Fruit fly (Drosophila melanogaster): ENCODE results near the gene CG9109.

Gene CG9109

dm6 chr2L:6082936-6083627 is 48.9 kb upstream of the CG9109 start (continued):
- TF ChIP-seq CG8290 (GFP tag; optimal IDR thresholded peaks at IDR 0.05) (no peak), CG8290 (tag; optimal IDR thresholded peaks at IDR 0.05) (peak; percentile 5 to 61), dmrt11E (tag; optimal IDR thresholded peaks at IDR 0.05) (no peak), CG10543 (GFP tag; optimal IDR thresholded peaks at IDR 0.05) (peak; percentile 95), salm (tag; optimal IDR thresholded peaks at IDR 0.05) (peak; percentile 11), Nf-YC (tag; optimal IDR thresholded peaks at IDR 0.05) (peak; percentile 57), CG12659 (GFP tag; optimal IDR thresholded peaks at IDR 0.05) (peak; percentile 22), kni (GFP tag; optimal IDR thresholded peaks at IDR 0.05) (peak; percentile 37), cg (GFP tag; optimal IDR thresholded peaks at IDR 0.05) (peak; percentile 60), CG8924 (tag; optimal IDR thresholded peaks at IDR 0.05) (peak; percentile 37), CG3281 (GFP tag; optimal IDR thresholded peaks at IDR 0.05) (peak; percentile 32), B-H2 (GFP tag; optimal IDR thresholded peaks at IDR 0.05) (peak; percentile 3), ssp (GFP tag; IDR thresholded peaks at IDR 0.05) (no peak), jigr1 (GFP tag; IDR thresholded peaks at IDR 0.05) (no peak), Med (GFP tag) (peak; percentile 73), repo (GFP tag; optimal IDR thresholded peaks at IDR 0.05) (no peak), CG7928 (GFP tag; optimal IDR thresholded peaks at IDR 0.05) (no peak), CG8281 (tag; optimal IDR thresholded peaks at IDR 0.05) (no peak), CG13894 (tag; optimal IDR thresholded peaks at IDR 0.05) (peak; percentile 55), gem (tag; optimal IDR thresholded peaks at IDR 0.05) (peak; percentile 19), Eip74EF (GFP tag; optimal IDR thresholded peaks at IDR 0.05) (peak in 1 of 2 experiments; percentile 88), pum (GFP tag; optimal IDR thresholded peaks at IDR 0.05) (no peak), CG7372 (GFP tag; IDR thresholded peaks at IDR 0.05) (0 out of 2 replicates have a peak, but pooled peaks have one; percentile 51), CG12769 (tag; optimal IDR thresholded peaks at IDR 0.05) (peak; percentile 70), hb (GFP tag; IDR thresholded peaks at IDR 0.05; ENCODE audit: partially characterized antibody) (no peak), NC2β (GFP tag; optimal IDR thresholded peaks at IDR 0.05) (peak; percentile 2), vnd (GFP tag; IDR thresholded peaks at IDR 0.05; ENCODE audit: partially characterized antibody) (0 out of 3 replicates have a peak, but pooled peaks have one; percentile 21), gsb-n (tag; optimal IDR thresholded peaks at IDR 0.05) (peak; percentile 1), bigmax (GFP tag; optimal IDR thresholded peaks at IDR 0.05) (no peak), CG1603 (tag; optimal IDR thresholded peaks at IDR 0.05) (peak; percentile 19), CG12071 (GFP tag; optimal IDR thresholded peaks at IDR 0.05) (peak; percentile 55), CG6689 (GFP tag; IDR thresholded peaks at IDR 0.05) (no peak), CG17568 (GFP tag; optimal IDR thresholded peaks at IDR 0.05) (peak; percentile 54), NFAT (GFP tag; IDR thresholded peaks at IDR 0.05) (peak; percentile 14; the same call in 1 of the 2 replicates), stwl (tag; optimal IDR thresholded peaks at IDR 0.05) (no peak), HLH54F (GFP tag; optimal IDR thresholded peaks at IDR 0.05) (no peak), CG14014 (GFP tag; IDR thresholded peaks at IDR 0.05) (peak; percentile 11; the same call in 1 of the 2 replicates), sens (GFP tag) (peak; percentile 83), HmgZ (tag; optimal IDR thresholded peaks at IDR 0.05) (peak; percentile 41), Sry-β (GFP tag; optimal IDR thresholded peaks at IDR 0.05) (no peak), Hsf (GFP tag; optimal IDR thresholded peaks at IDR 0.05) (no peak), CHES-1-like (GFP tag; optimal IDR thresholded peaks at IDR 0.05) (peak; percentile 0), CG9932 (GFP tag; IDR thresholded peaks at IDR 0.05) (0 out of 2 replicates have a peak, but pooled peaks have one; percentile 7), CG12155 (GFP tag; optimal IDR thresholded peaks at IDR 0.05) (peak; percentile 27)
